Fruit fly (Drosophila melanogaster) whole organism, prepupa: Measurements from ENCODE around the gene Rfx.

ENCODE experiments used
- Ets21C ChIP-seq: fragments of 200-800 bp; sonication (Bioruptor generic); optimal IDR thresholded peaks from 3 replicates; lab custom pipeline; 2016; ENCODE audit warnings: missing biosample characterization, missing genetic modification characterization
- esn ChIP-seq: fragments of 200-800 bp; sonication (Bioruptor generic); optimal IDR thresholded peaks from 2 replicates; lab custom pipeline; 2016; ENCODE audit warnings: missing biosample characterization, mild to moderate bottlenecking, missing genetic modification characterization, moderate library complexity
- lz ChIP-seq: fragments of 200-800 bp; sonication (Bioruptor generic); optimal IDR thresholded peaks from 3 replicates; lab custom pipeline; 2016; ENCODE audit warnings: missing biosample characterization, missing genetic modification characterization
- net ChIP-seq: fragments of 200-800 bp; sonication (Bioruptor generic); optimal IDR thresholded peaks from 3 replicates; lab custom pipeline; 2016; ENCODE audit warnings: missing biosample characterization, missing genetic modification characterization
- spab ChIP-seq: fragments of 200-800 bp; sonication (Bioruptor generic); optimal IDR thresholded peaks from 2 replicates; lab custom pipeline; 2017; ENCODE audit warnings: missing biosample characterization, mild to moderate bottlenecking, missing genetic modification characterization, missing genetic modification reagents

dm6 chr3R:10388128-10389026, 10.5 kb upstream of the Rfx start, which contains the start of gene cwo:
- TF ChIP-seq lz (no peak), Ets21C (GFP tag; lab: Kevin White, UChicago) (no peak), net (GFP tag; lab: Kevin White, UChicago) (no peak), spab (GFP tag; lab: Kevin White, UChicago) (no peak), esn (peak; percentile 1)
